Fruit fly (Drosophila melanogaster): ENCODE data around the gene Larp4B.

The Larp4B gene

dm6 chr3L:3224740-3225719, at the start of gene Larp4B (continued):
- TF ChIP-seq ci (GFP tag; IDR thresholded peaks at IDR 0.05) (0 out of 3 replicates have a peak, but pooled peaks have one; percentile 6), NC2β (GFP tag; optimal IDR thresholded peaks at IDR 0.05) (peak; percentile 25), insv (GFP tag; optimal IDR thresholded peaks at IDR 0.05) (peak in 1 of 2 experiments; percentile 41), CG2120 (GFP tag; optimal IDR thresholded peaks at IDR 0.05) (peak; percentile 48), HLH4C (GFP tag; IDR thresholded peaks at IDR 0.05; ENCODE audit: partially characterized antibody) (peak; percentile 55; the same call in 2 of the 3 replicates), fu2 (GFP tag; optimal IDR thresholded peaks at IDR 0.05) (peak; percentile 8), GATAe (GFP tag; conservative IDR thresholded peaks at IDR 0.05) (no peak), h (optimal IDR thresholded peaks at IDR 0.05) (no peak), CG17829 (tag; optimal IDR thresholded peaks at IDR 0.05) (peak; percentile 22), p53 (GFP tag; optimal IDR thresholded peaks at IDR 0.05) (peak; percentile 51), dysf (GFP tag; IDR thresholded peaks at IDR 0.05) (no peak), BEAF-32 (GFP tag; optimal IDR thresholded peaks at IDR 0.05) (peak; percentile 83), Med (GFP tag) (peak; percentile 85), nerfin-2 (GFP tag; IDR thresholded peaks at IDR 0.05; ENCODE audit: partially characterized antibody) (no peak), CG7357 (GFP tag; IDR thresholded peaks at IDR 0.05) (0 out of 3 replicates have a peak, but pooled peaks have one; percentile 21), CG9609 (GFP tag; optimal IDR thresholded peaks at IDR 0.05) (no peak), CG13424 (tag; optimal IDR thresholded peaks at IDR 0.05) (peak; percentile 14), zen (tag; optimal IDR thresholded peaks at IDR 0.05) (peak; percentile 27), CG9437 (GFP tag; optimal IDR thresholded peaks at IDR 0.05) (peak; percentile 46), CG10431 (GFP tag; optimal IDR thresholded peaks at IDR 0.05) (no peak), CG13287 (GFP tag; IDR thresholded peaks at IDR 0.05; ENCODE audit: partially characterized antibody) (peak; percentile 72), so (GFP tag; IDR thresholded peaks at IDR 0.05) (no peak), NfI (GFP tag; optimal IDR thresholded peaks at IDR 0.05) (peak; percentile 21), Xbp1 (GFP tag; optimal IDR thresholded peaks at IDR 0.05) (peak; percentile 21), CG4360 (GFP tag; IDR thresholded peaks at IDR 0.05) (peak; percentile 18; the same call in 1 of the 2 replicates), CG10147 (GFP tag; optimal IDR thresholded peaks at IDR 0.05) (peak; percentile 22), Hmr (GFP tag; optimal IDR thresholded peaks at IDR 0.05) (peak; percentile 41), bsh (GFP tag; optimal IDR thresholded peaks at IDR 0.05) (no peak), Max (GFP tag; optimal IDR thresholded peaks at IDR 0.05) (peak; percentile 22), Vsx1 (GFP tag; optimal IDR thresholded peaks at IDR 0.05) (no peak), inv (GFP tag; IDR thresholded peaks at IDR 0.05; ENCODE audit: partially characterized antibody) (peak; percentile 59; the same call in 1 of the 2 replicates), slou (GFP tag; optimal IDR thresholded peaks at IDR 0.05) (no peak), Xrp1 (GFP tag; IDR thresholded peaks at IDR 0.05) (peak; percentile 7; the same call in 1 of the 2 replicates), sd (tag; optimal IDR thresholded peaks at IDR 0.05) (peak; percentile 37), unc-4 (GFP tag; IDR thresholded peaks at IDR 0.05; ENCODE audit: partially characterized antibody) (peak; percentile 66), CG8388 (GFP tag; optimal IDR thresholded peaks at IDR 0.05) (no peak), Adf1 (GFP tag; IDR thresholded peaks at IDR 0.05) (no peak), CG9797 (GFP tag; optimal IDR thresholded peaks at IDR 0.05) (peak; percentile 82), PHDP (tag; optimal IDR thresholded peaks at IDR 0.05) (peak; percentile 2), nom (GFP tag; optimal IDR thresholded peaks at IDR 0.05) (peak; percentile 11), Atf6 (GFP tag; IDR thresholded peaks at IDR 0.05) (no peak), crp (GFP tag; optimal IDR thresholded peaks at IDR 0.05) (peak in 1 of 2 experiments; percentile 40), D (optimal IDR thresholded peaks at IDR 0.05) (peak; percentile 30), D (GFP tag; optimal IDR thresholded peaks at IDR 0.05) (no peak), Rx (GFP tag; IDR thresholded peaks at IDR 0.05) (no peak), Neu2 (GFP tag; optimal IDR thresholded peaks at IDR 0.05; ENCODE audit: borderline replicate concordance) (no peak), jumu (GFP tag; optimal IDR thresholded peaks at IDR 0.05) (peak; percentile 4)

All from whole organism, embryonic.